Fruit fly (Drosophila melanogaster): Measurements from ENCODE around the gene CG31288.

CG31288 gene

dm6 chr3R:25269909-25270308 lies 29.4 kb downstream of the CG31288 start, which contains the start of the genes CG11889 and CG11891:
Gene CG11889 (plus strand): TSS chr3R:25270209.
Gene CG11891 (plus strand): TSS chr3R:25270209.
- no peak for TF ChIP-seq CG33017 (tag; optimal IDR thresholded peaks at IDR 0.05)

- TF ChIP-seq cic (GFP tag; optimal IDR thresholded peaks at IDR 0.05) (no peak), cnc (optimal IDR thresholded peaks at IDR 0.05) (no peak), CG14711 (tag; optimal IDR thresholded peaks at IDR 0.05) (no peak), tj (GFP tag; optimal IDR thresholded peaks at IDR 0.05) (no peak), Crg-1 (GFP tag; optimal IDR thresholded peaks at IDR 0.05) (no peak), kay (GFP tag; ENCODE audit: borderline replicate concordance) (no peak)
Observed at dm6 chr3R:25266751-25267150, 32.6 kb downstream of the CG31288 start.

dm6 chr3R:25265589-25266201 lies 33.7 kb downstream of the CG31288 start, which contains the start of the genes GlnRS and RIOK2:
Gene GlnRS (minus strand): TSS chr3R:25265721.
Gene RIOK2 (plus strand): TSS chr3R:25265844.
- TF ChIP-seq pad (GFP tag; optimal IDR thresholded peaks at IDR 0.05) (peak; percentile 26), Mnt (GFP tag; optimal IDR thresholded peaks at IDR 0.05) (peak; percentile 100), cic (GFP tag; optimal IDR thresholded peaks at IDR 0.05) (peak; percentile 30), cnc (optimal IDR thresholded peaks at IDR 0.05) (no peak), Clk (GFP tag; optimal IDR thresholded peaks at IDR 0.05) (peak; percentile 3), bab1 (GFP tag; optimal IDR thresholded peaks at IDR 0.05) (peak; percentile 73), CG7045 (GFP tag; optimal IDR thresholded peaks at IDR 0.05) (no peak), Hr96 (GFP tag; optimal IDR thresholded peaks at IDR 0.05) (no peak), CG11617 (GFP tag; optimal IDR thresholded peaks at IDR 0.05) (peak; percentile 18), toe (GFP tag; optimal IDR thresholded peaks at IDR 0.05) (no peak), CG14711 (tag; optimal IDR thresholded peaks at IDR 0.05) (peak; percentile 4), kay (GFP tag; ENCODE audit: borderline replicate concordance) (no peak), Crg-1 (GFP tag; optimal IDR thresholded peaks at IDR 0.05) (peak; percentile 4), ovo (GFP tag; optimal IDR thresholded peaks at IDR 0.05) (no peak), CG5204 (GFP tag; optimal IDR thresholded peaks at IDR 0.05) (no peak), CG33017 (tag; optimal IDR thresholded peaks at IDR 0.05) (no peak), CG12768 (GFP tag; optimal IDR thresholded peaks at IDR 0.05) (no peak), tj (GFP tag; optimal IDR thresholded peaks at IDR 0.05) (peak; percentile 21), CG1620 (GFP tag; optimal IDR thresholded peaks at IDR 0.05) (no peak), CG7101 (tag; optimal IDR thresholded peaks at IDR 0.05) (peak; percentile 39)

dm6 chr3R:25262322-25262761 lies 37.0 kb downstream of the CG31288 start, which contains the start of the genes Kdsr and CG11858:
Gene Kdsr (minus strand): TSS chr3R:25262498.
Gene CG11858 (plus strand): TSS chr3R:25262741.
- no peak for TF ChIP-seq toe (GFP tag; optimal IDR thresholded peaks at IDR 0.05)
- peak; percentile 48 for TF ChIP-seq CG33017 (tag; optimal IDR thresholded peaks at IDR 0.05)
- TF ChIP-seq CG5204 (GFP tag; optimal IDR thresholded peaks at IDR 0.05), result no peak
- peak; percentile 40 for TF ChIP-seq Clk (GFP tag; optimal IDR thresholded peaks at IDR 0.05)
- TF ChIP-seq tj (GFP tag; optimal IDR thresholded peaks at IDR 0.05), result peak; percentile 39
- peak; percentile 64 for TF ChIP-seq CG11617 (GFP tag; optimal IDR thresholded peaks at IDR 0.05)
- peak; percentile 24 for TF ChIP-seq ovo (GFP tag; optimal IDR thresholded peaks at IDR 0.05)
- TF ChIP-seq cic (GFP tag; optimal IDR thresholded peaks at IDR 0.05), result peak; percentile 75
- peak; percentile 44 for TF ChIP-seq pad (GFP tag; optimal IDR thresholded peaks at IDR 0.05)
- TF ChIP-seq CG12768 (GFP tag; optimal IDR thresholded peaks at IDR 0.05), result peak; percentile 66
- TF ChIP-seq CG7101 (tag; optimal IDR thresholded peaks at IDR 0.05), result peak; percentile 81
- peak; percentile 58 for TF ChIP-seq CG1620 (GFP tag; optimal IDR thresholded peaks at IDR 0.05)
- TF ChIP-seq bab1 (GFP tag; optimal IDR thresholded peaks at IDR 0.05), result peak; percentile 84
- peak; percentile 74 for TF ChIP-seq CG14711 (tag; optimal IDR thresholded peaks at IDR 0.05)
- TF ChIP-seq CG7045 (GFP tag; optimal IDR thresholded peaks at IDR 0.05), result peak; percentile 42
- TF ChIP-seq kay (GFP tag; ENCODE audit: borderline replicate concordance), result no peak
- TF ChIP-seq Hr96 (GFP tag; optimal IDR thresholded peaks at IDR 0.05), result no peak
- TF ChIP-seq Crg-1 (GFP tag; optimal IDR thresholded peaks at IDR 0.05), result peak; percentile 27
- peak; percentile 83 for TF ChIP-seq Mnt (GFP tag; optimal IDR thresholded peaks at IDR 0.05)

dm6 chr3R:25260670-25261069 lies 38.7 kb downstream of the CG31288 start:
- TF ChIP-seq Crg-1 (GFP tag; optimal IDR thresholded peaks at IDR 0.05), result no peak
- no peak for TF ChIP-seq CG33017 (tag; optimal IDR thresholded peaks at IDR 0.05)
- TF ChIP-seq cic (GFP tag; optimal IDR thresholded peaks at IDR 0.05), result peak; percentile 16
- TF ChIP-seq Clk (GFP tag; optimal IDR thresholded peaks at IDR 0.05), result no peak

dm6 chr3R:25258628-25259240 lies 40.6 kb downstream of the CG31288 start, which contains the start of gene CG11857:
Gene CG11857 (plus strand): TSS chr3R:25258898.
- TF ChIP-seq Mnt (GFP tag; optimal IDR thresholded peaks at IDR 0.05) (peak; percentile 92), CG12768 (GFP tag; optimal IDR thresholded peaks at IDR 0.05) (peak; percentile 98), CG33017 (tag; optimal IDR thresholded peaks at IDR 0.05) (peak; percentile 95), cnc (optimal IDR thresholded peaks at IDR 0.05) (no peak), CG5204 (GFP tag; optimal IDR thresholded peaks at IDR 0.05) (no peak), CG1620 (GFP tag; optimal IDR thresholded peaks at IDR 0.05) (peak; percentile 99), CG7101 (tag; optimal IDR thresholded peaks at IDR 0.05) (peak; percentile 98), Crg-1 (GFP tag; optimal IDR thresholded peaks at IDR 0.05) (peak; percentile 98), cic (GFP tag; optimal IDR thresholded peaks at IDR 0.05) (peak; percentile 84), toe (GFP tag; optimal IDR thresholded peaks at IDR 0.05) (peak; percentile 99), Hr96 (GFP tag; optimal IDR thresholded peaks at IDR 0.05) (peak; percentile 98), kay (GFP tag; ENCODE audit: borderline replicate concordance) (no peak), ovo (GFP tag; optimal IDR thresholded peaks at IDR 0.05) (peak; percentile 94), Clk (GFP tag; optimal IDR thresholded peaks at IDR 0.05) (peak; percentile 98), bab1 (GFP tag; optimal IDR thresholded peaks at IDR 0.05) (peak; percentile 98), tj (GFP tag; optimal IDR thresholded peaks at IDR 0.05) (peak; percentile 87), pad (GFP tag; optimal IDR thresholded peaks at IDR 0.05) (peak; percentile 89), CG14711 (tag; optimal IDR thresholded peaks at IDR 0.05) (peak; percentile 94), CG7045 (GFP tag; optimal IDR thresholded peaks at IDR 0.05) (peak; percentile 97), CG11617 (GFP tag; optimal IDR thresholded peaks at IDR 0.05) (peak; percentile 97)
